Fruit fly (Drosophila melanogaster) Kc167 (cell line): ENCODE data around the gene okr.

Experiments used
- Myc ChIP-seq: fragments of >200 bp; optimal IDR thresholded peaks from 2 replicates; lab custom pipeline; 2017; ENCODE audit warnings: missing external identifiers
- Sin3A ChIP-seq: fragments of >200 bp; optimal IDR thresholded peaks from 2 replicates; lab custom pipeline; 2018; ENCODE audit warnings: missing external identifiers
- h ChIP-seq: fragments of >200 bp; optimal IDR thresholded peaks from 3 replicates; lab custom pipeline; 2018; ENCODE audit warnings: missing external identifiers
- insv ChIP-seq: fragments of >200 bp; optimal IDR thresholded peaks from 3 replicates; lab custom pipeline; 2018; ENCODE audit warnings: missing external identifiers
- psq ChIP-seq: fragments of >200 bp; optimal IDR thresholded peaks from 2 replicates; lab custom pipeline; 2017; ENCODE audit warnings: missing external identifiers
- ttk ChIP-seq: sonication (Bioruptor generic); optimal IDR thresholded peaks from 2 replicates; lab custom pipeline; 2017; ENCODE audit warnings: missing external identifiers

Gene okr

DNA sequence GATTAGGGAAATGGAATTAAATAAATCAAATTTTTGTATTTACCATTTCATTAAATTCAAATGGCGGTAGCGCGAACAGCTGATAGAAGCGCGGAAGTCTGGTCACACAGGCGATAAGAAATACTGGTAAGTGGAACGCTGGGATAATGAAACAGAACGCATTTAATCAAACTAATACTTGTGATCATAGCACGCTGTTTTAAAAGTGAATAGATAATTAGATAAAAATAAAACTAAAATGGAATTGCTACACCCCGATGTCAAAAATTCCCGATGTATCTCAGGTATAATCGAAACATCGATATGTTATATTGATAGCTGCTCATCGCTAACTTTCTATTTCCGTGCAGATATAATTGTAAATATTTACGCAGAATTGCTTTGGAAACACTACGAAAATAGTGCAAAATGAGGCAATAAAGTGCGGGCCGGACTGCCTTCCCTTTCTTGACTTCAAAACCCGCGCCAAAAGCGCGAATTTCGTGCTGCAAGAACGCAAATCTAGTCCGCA, at the start of gene okr, which contains the start of gene CG3558:
Gene okr (minus strand): TSS at position 96 of the 511 bp plus-strand sequence.
Gene CG3558 (plus strand): TSS at position 207 of the 511 bp plus-strand sequence.
- TF ChIP-seq insv (no peak), Myc (no peak)

- no peak for TF ChIP-seq insv
- no peak for TF ChIP-seq h (lab: Kevin White, UChicago)
- no peak for TF ChIP-seq ttk
- no peak for TF ChIP-seq Myc
- TF ChIP-seq Sin3A (lab: Kevin White, UChicago) = no peak
- no peak for TF ChIP-seq psq
Measured at dm6 chr2L:3041918-3042615, 49.5 kb upstream of the okr start, which contains the start of gene CG17261. CG17261 (plus strand) TSS chr2L:3042551.

DNA sequence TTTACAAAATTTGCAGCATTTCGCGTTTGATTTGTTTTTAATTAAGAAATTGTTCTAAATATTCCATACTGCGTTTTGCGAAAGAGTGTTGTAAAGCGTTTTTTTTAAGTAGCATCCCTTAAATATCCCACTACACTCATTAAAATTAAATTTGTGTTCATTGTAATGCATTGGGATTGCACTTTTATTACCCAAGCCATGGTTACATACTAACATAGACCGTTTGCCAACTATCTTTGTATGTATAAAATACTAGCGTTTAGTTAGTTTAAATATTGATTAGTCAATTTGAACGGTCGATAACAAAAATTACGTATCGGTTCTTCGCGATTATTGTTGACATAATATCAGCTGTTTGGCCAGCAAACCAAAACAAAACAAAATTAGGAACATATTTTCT, 47.2 kb upstream of the okr start, which contains the start of the genes cnir and CG17221:
Gene cnir (minus strand): TSS at position 39 of the 400 bp plus-strand sequence.
Gene CG17221 (plus strand): TSS at position 203 of the 400 bp plus-strand sequence.
- TF ChIP-seq h (lab: Kevin White, UChicago) (no peak), Myc (no peak), psq (no peak), ttk (no peak)

- TF ChIP-seq h (lab: Kevin White, UChicago) (no peak), psq (no peak), ttk (no peak), insv (no peak)
Measured at dm6 chr2L:3037153-3037579, 44.6 kb upstream of the okr start, which contains the start of the genes CG17260 and SerRS. CG17260 (plus strand) TSS chr2L:3037230. SerRS (minus strand) TSS chr2L:3037403.

DNA sequence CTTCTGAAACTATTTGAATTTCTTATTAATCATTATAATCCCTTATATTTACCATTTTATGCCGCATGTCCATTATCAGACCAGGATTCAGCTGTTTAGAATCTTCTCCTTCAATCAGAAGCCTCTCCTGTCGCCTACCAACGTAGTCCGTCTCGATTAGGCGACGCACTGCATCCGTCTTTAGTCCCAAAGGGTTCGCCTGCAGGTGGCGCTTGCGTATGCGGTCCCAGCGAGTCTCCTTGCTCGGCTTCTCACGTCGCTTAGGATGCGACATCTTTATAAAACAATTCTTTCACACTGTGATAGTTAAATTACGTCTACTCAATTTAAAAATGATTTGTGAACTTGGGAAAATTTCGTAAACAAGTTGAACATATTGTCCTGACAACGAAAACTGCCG, 42.4 kb upstream of the okr start, which contains the start of gene CG17258:
Gene CG17258 (minus strand): TSS at position 380 of the 400 bp plus-strand sequence.
- TF ChIP-seq insv (no peak), h (lab: Kevin White, UChicago) (no peak), Myc (no peak), Sin3A (lab: Kevin White, UChicago) (no peak), psq (no peak), ttk (no peak)

- no peak for TF ChIP-seq Sin3A (lab: Kevin White, UChicago)
- no peak for TF ChIP-seq h (lab: Kevin White, UChicago)
- TF ChIP-seq psq = no peak
- TF ChIP-seq insv = no peak
- no peak for TF ChIP-seq ttk
- TF ChIP-seq Myc = no peak
Measured at dm6 chr2L:3030350-3030749, 37.8 kb upstream of the okr start, which contains the start of gene GABPI. GABPI (plus strand) TSS chr2L:3030539.

dm6 chr2L:3029012-3029411, 36.5 kb upstream of the okr start, which contains the start of the genes Sf3b2 and CG17219:
Sf3b2 (minus strand) TSS chr2L:3029168.
CG17219 (plus strand) TSS chr2L:3029253.
- TF ChIP-seq Sin3A (lab: Kevin White, UChicago) = no peak
- TF ChIP-seq psq = no peak
- TF ChIP-seq h (lab: Kevin White, UChicago) = no peak
- TF ChIP-seq ttk = no peak
- TF ChIP-seq insv = no peak
- TF ChIP-seq Myc = no peak

DNA sequence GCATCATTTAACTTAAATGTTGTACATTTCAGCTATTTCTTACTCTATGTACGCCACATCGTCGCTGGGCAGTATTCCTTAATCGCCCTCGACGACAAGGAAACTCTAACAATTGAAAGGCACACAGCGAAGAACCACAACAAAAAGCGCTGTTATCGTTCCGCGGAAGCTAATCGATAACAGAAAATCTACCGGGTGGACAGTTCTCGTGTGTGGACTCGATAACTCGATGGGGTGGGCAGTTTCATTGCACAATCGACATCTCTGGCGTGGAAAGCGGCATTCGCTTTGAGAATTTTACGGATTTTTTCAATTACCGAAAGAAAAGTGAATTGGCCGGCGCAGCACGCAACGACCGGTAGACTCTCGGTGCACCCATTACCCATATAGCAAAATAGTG, 30.4 kb upstream of the okr start, which contains the start of the genes alpha4GT1 and Prp40:
Gene alpha4GT1 (minus strand): TSS at position 156 of the 400 bp plus-strand sequence.
Gene Prp40 (plus strand): TSS at position 241 of the 400 bp plus-strand sequence.
- no peak for TF ChIP-seq Myc
- no peak for TF ChIP-seq h (lab: Kevin White, UChicago)
- no peak for TF ChIP-seq insv
- TF ChIP-seq Sin3A (lab: Kevin White, UChicago) = no peak
- no peak for TF ChIP-seq ttk
- no peak for TF ChIP-seq psq

DNA sequence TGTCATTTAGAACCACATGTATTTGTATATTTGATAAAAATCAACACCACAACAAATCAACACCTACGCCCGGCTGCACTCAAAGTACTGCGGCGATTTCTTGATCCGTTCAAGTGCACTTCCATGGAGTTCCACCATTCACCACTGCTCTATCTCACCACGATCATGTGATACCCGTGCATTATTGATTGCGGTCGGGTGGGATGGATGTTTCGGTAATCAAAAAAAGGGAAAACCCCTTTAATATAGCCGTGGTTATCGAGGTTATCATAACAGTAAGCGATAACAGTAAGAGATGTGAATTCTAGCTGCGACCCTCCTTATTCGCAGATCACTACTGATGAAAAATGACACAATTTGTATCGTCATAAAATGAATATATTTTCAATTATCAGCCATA, 25.7 kb upstream of the okr start, which contains the start of the genes CG17224 and CG17264:
Gene CG17224 (minus strand): TSS at position 97 of the 400 bp plus-strand sequence.
Gene CG17264 (plus strand): TSS at position 297 of the 400 bp plus-strand sequence.
- TF ChIP-seq h (lab: Kevin White, UChicago) (no peak), Sin3A (lab: Kevin White, UChicago) (no peak), psq (no peak), insv (no peak), ttk (no peak), Myc (no peak)

dm6 chr2L:3012780-3013179, 20.2 kb upstream of the okr start:
- TF ChIP-seq Sin3A (lab: Kevin White, UChicago) = no peak
- TF ChIP-seq insv = no peak
- no peak for TF ChIP-seq Myc
- no peak for TF ChIP-seq ttk
- no peak for TF ChIP-seq psq
- no peak for TF ChIP-seq h (lab: Kevin White, UChicago)

- TF ChIP-seq ttk (no peak), Sin3A (lab: Kevin White, UChicago) (no peak), psq (no peak), h (lab: Kevin White, UChicago) (no peak), insv (no peak), Myc (no peak)
Measured at dm6 chr2L:3011484-3011883, 18.9 kb upstream of the okr start.

- TF ChIP-seq ttk (no peak), insv (no peak), h (lab: Kevin White, UChicago) (no peak), Myc (no peak), psq (no peak), Sin3A (lab: Kevin White, UChicago) (no peak)
Measured at dm6 chr2L:3009438-3009837, 16.9 kb upstream of the okr start.

dm6 chr2L:3006925-3007426, 14.4 kb upstream of the okr start:
- TF ChIP-seq h (lab: Kevin White, UChicago) (no peak), Sin3A (lab: Kevin White, UChicago) (no peak), insv (no peak), ttk (no peak), psq (no peak), Myc (no peak)
